Fruit fly (Drosophila melanogaster) whole organism, embryonic: Measurements from ENCODE around the gene MICAL-like.

Experiments
- Awh ChIP-seq: fragments of 200-800 bp; sonication (Bioruptor generic); IDR thresholded peaks from 2 replicates; pipeline ENCODE4, ENCODE4 v1.3.6; 2022; ENCODE audit warnings: missing biosample characterization, missing genetic modification characterization
- CG10366 ChIP-seq: fragments of 200-800 bp; sonication (Bioruptor generic); IDR thresholded peaks from 2 replicates; pipeline ENCODE4 v1.3.6; 2022; ENCODE audit warnings: missing biosample characterization, missing genetic modification characterization
- CG10543 ChIP-seq: fragments of 200-800 bp; sonication (Bioruptor generic); optimal IDR thresholded peaks from 3 replicates; lab custom pipeline; 2017; ENCODE audit warnings: missing biosample characterization, mild to moderate bottlenecking, missing genetic modification characterization, moderate library complexity
- CG11085 ChIP-seq: fragments of 200-800 bp; sonication (Bioruptor generic); IDR thresholded peaks from 2 replicates; pipeline ENCODE4 v1.3.6; 2022; ENCODE audit warnings: missing biosample characterization, missing genetic modification characterization
- CG11695 ChIP-seq: fragments of 200-800 bp; sonication (Bioruptor generic); IDR thresholded peaks from 3 replicates; pipeline ENCODE4 v1.3.6; 2022; ENCODE audit warnings: missing biosample characterization, missing genetic modification characterization
- CG13624 ChIP-seq: fragments of 200-800 bp; sonication (Bioruptor generic); optimal IDR thresholded peaks from 2 replicates; lab custom pipeline; 2016; ENCODE audit warnings: missing biosample characterization, missing genetic modification characterization
- CG1602 ChIP-seq: fragments of 200-800 bp; sonication (Bioruptor generic); optimal IDR thresholded peaks from 3 replicates; lab custom pipeline; 2016; ENCODE audit warnings: missing biosample characterization, missing genetic modification characterization
- CG1647 ChIP-seq: fragments of 200-800 bp; sonication (Bioruptor generic); optimal IDR thresholded peaks from 3 replicates; lab custom pipeline; 2016; ENCODE audit warnings: missing biosample characterization, missing genetic modification characterization
- CG17829 ChIP-seq: fragments of 200-800 bp; optimal IDR thresholded peaks from 2 replicates; lab custom pipeline; 2019; ENCODE audit warnings: missing biosample characterization, mild to moderate bottlenecking, missing genetic modification characterization, moderate library complexity
- CG2199 ChIP-seq: fragments of 200-800 bp; sonication (Bioruptor generic); IDR thresholded peaks from 3 replicates; pipeline ENCODE4 v1.3.6; 2022; ENCODE audit warnings: missing biosample characterization, missing genetic modification characterization
- CG2875 ChIP-seq: fragments of 200-800 bp; sonication (Bioruptor generic); optimal IDR thresholded peaks from 2 replicates; lab custom pipeline; 2017; ENCODE audit warnings: missing biosample characterization, mild to moderate bottlenecking, missing genetic modification characterization, missing genetic modification reagents
- CG3847 ChIP-seq: fragments of 200-800 bp; sonication (Bioruptor generic); IDR thresholded peaks from 2 replicates; pipeline ENCODE4 v1.3.6; 2022; ENCODE audit warnings: missing biosample characterization, missing genetic modification characterization
- CG7556 ChIP-seq: fragments of 200-800 bp; sonication (Bioruptor generic); optimal IDR thresholded peaks from 2 replicates; lab custom pipeline; 2017; ENCODE audit warnings: missing biosample characterization, mild to moderate bottlenecking, missing genetic modification characterization
- CG8359 ChIP-seq: fragments of 200-800 bp; sonication (Bioruptor generic); optimal IDR thresholded peaks from 2 replicates; lab custom pipeline; 2017; ENCODE audit warnings: missing biosample characterization, mild to moderate bottlenecking, missing genetic modification characterization, borderline replicate concordance
- CG8388 ChIP-seq: fragments of 200-800 bp; sonication (Bioruptor generic); optimal IDR thresholded peaks from 2 replicates; lab custom pipeline; 2019; ENCODE audit warnings: missing biosample characterization, mild to moderate bottlenecking, missing genetic modification characterization, moderate library complexity
- CG9215 ChIP-seq: fragments of 200-800 bp; sonication (Bioruptor generic); IDR thresholded peaks from 2 replicates; pipeline ENCODE4 v1.3.6; 2022; ENCODE audit warnings: missing biosample characterization, missing genetic modification characterization
- CG9727 ChIP-seq: fragments of 200-800 bp; sonication (Bioruptor generic); optimal IDR thresholded peaks from 3 replicates; lab custom pipeline; 2017; ENCODE audit warnings: missing biosample characterization, mild to moderate bottlenecking, missing genetic modification characterization
- CHES-1-like ChIP-seq: fragments of 200-800 bp; sonication (Bioruptor generic); optimal IDR thresholded peaks from 2 replicates; lab custom pipeline; 2016; ENCODE audit warnings: missing biosample characterization, missing genetic modification characterization
- D ChIP-seq, 2 experiments: fragments of 200-800 bp in 1 of 2; fragments of >200 bp in 1 of 2; sonication (Bioruptor generic) in 1 of 2; optimal IDR thresholded peaks; 2 replicates in 1 of 2; 3 replicates in 1 of 2; lab custom pipeline; 2017; ENCODE audit warnings: mild to moderate bottlenecking in 1 of 2, missing biosample characterization in 1 of 2, missing genetic modification characterization in 1 of 2, missing genetic modification reagents in 1 of 2
- Deaf1 ChIP-seq: fragments of 200-800 bp; optimal IDR thresholded peaks from 3 replicates; lab custom pipeline; 2019; ENCODE audit warnings: missing biosample characterization, mild to moderate bottlenecking, missing genetic modification characterization, moderate library complexity
- Dek ChIP-seq: fragments of 200-800 bp; sonication (Bioruptor generic); optimal IDR thresholded peaks from 3 replicates; lab custom pipeline; 2019; ENCODE audit warnings: missing biosample characterization, mild to moderate bottlenecking, missing genetic modification characterization, moderate library complexity
- Dip2 ChIP-seq: fragments of 200-800 bp; sonication (Bioruptor generic); IDR thresholded peaks from 2 replicates; pipeline ENCODE4 v1.3.6; 2022; ENCODE audit warnings: missing biosample characterization, missing genetic modification characterization
- Doc2 ChIP-seq: fragments of 200-800 bp; sonication (Bioruptor generic); IDR thresholded peaks from 2 replicates; pipeline ENCODE4 v1.3.6; 2022; ENCODE audit warnings: missing biosample characterization, missing genetic modification characterization
- E2f1 ChIP-seq: fragments of 200-800 bp; sonication (Bioruptor generic); IDR thresholded peaks from 2 replicates; pipeline ENCODE4 v1.3.6; 2022; ENCODE audit warnings: missing biosample characterization, missing genetic modification characterization
- Fer3 ChIP-seq: fragments of 200-800 bp; sonication (Bioruptor generic); optimal IDR thresholded peaks from 2 replicates; lab custom pipeline; 2018; ENCODE audit warnings: missing biosample characterization, mild to moderate bottlenecking, missing genetic modification characterization, moderate library complexity
- H2.0 ChIP-seq: fragments of 200-800 bp; sonication (Bioruptor generic); IDR thresholded peaks from 2 replicates; pipeline ENCODE4 v1.3.6; 2022; ENCODE audit warnings: missing biosample characterization, missing genetic modification characterization
- Hand ChIP-seq: fragments of 200-800 bp; sonication (Bioruptor generic); optimal IDR thresholded peaks from 2 replicates; lab custom pipeline; 2017; ENCODE audit warnings: mild to moderate bottlenecking, missing biosample characterization, missing genetic modification reagents, missing genetic modification characterization
- Kr ChIP-seq: fragments of 200-800 bp; sonication (Bioruptor generic); optimal IDR thresholded peaks from 2 replicates; lab custom pipeline; 2017; ENCODE audit warnings: missing biosample characterization, mild to moderate bottlenecking, missing genetic modification characterization
- Lpt ChIP-seq: fragments of >200 bp; optimal IDR thresholded peaks from 2 replicates; lab custom pipeline; 2018; ENCODE audit warnings: missing biosample characterization, missing genetic modification characterization
- Mes4 ChIP-seq: fragments of 200-800 bp; sonication (Bioruptor generic); optimal IDR thresholded peaks from 2 replicates; lab custom pipeline; 2016; ENCODE audit warnings: missing biosample characterization, missing genetic modification characterization
- PHDP ChIP-seq: fragments of 200-800 bp; sonication (Bioruptor generic); optimal IDR thresholded peaks from 3 replicates; lab custom pipeline; 2018; ENCODE audit warnings: missing biosample characterization, mild to moderate bottlenecking, missing genetic modification characterization, moderate library complexity
- Six4 ChIP-seq: fragments of 200-800 bp; sonication (Bioruptor generic); optimal IDR thresholded peaks from 2 replicates; lab custom pipeline; 2016; ENCODE audit warnings: missing biosample characterization, missing genetic modification characterization
- Stat92E ChIP-seq, 3 experiments: fragments of >200 bp in 2 of 3; fragments of 200-800 bp in 1 of 3; sonication (Bioruptor generic) in 1 of 3; optimal IDR thresholded peaks; 2 replicates each; lab custom pipeline; 2017 to 2019; ENCODE audit warnings: missing biosample characterization in 3 of 3, missing genetic modification characterization in 3 of 3, mild to moderate bottlenecking in 1 of 3, moderate library complexity in 1 of 3
- Tbp ChIP-seq: fragments of >200 bp; optimal IDR thresholded peaks from 2 replicates; lab custom pipeline; 2018; ENCODE audit warnings: missing biosample characterization, missing genetic modification characterization
- Usf ChIP-seq: fragments of 200-800 bp; sonication (Bioruptor generic); optimal IDR thresholded peaks from 2 replicates; lab custom pipeline; 2017; ENCODE audit warnings: missing genotype, missing biosample characterization, missing genetic modification characterization
- aop ChIP-seq: fragments of 200-800 bp; sonication (Bioruptor generic); IDR thresholded peaks from 2 replicates; pipeline ENCODE4 v1.3.6; 2022; ENCODE audit warnings: missing biosample characterization, missing genetic modification characterization
- bowl ChIP-seq: fragments of 200-800 bp; sonication (Bioruptor generic); IDR thresholded peaks from 2 replicates; pipeline ENCODE4 v1.3.6; 2022; ENCODE audit warnings: missing biosample characterization, missing genetic modification characterization
- cwo ChIP-seq: fragments of 200-800 bp; sonication (Bioruptor generic); optimal IDR thresholded peaks from 3 replicates; lab custom pipeline; 2017; ENCODE audit warnings: missing biosample characterization, missing genetic modification characterization, mild to moderate bottlenecking, moderate library complexity, missing genetic modification reagents
- dmrt11E ChIP-seq: fragments of 200-800 bp; sonication (Bioruptor generic); optimal IDR thresholded peaks from 3 replicates; lab custom pipeline; 2018; ENCODE audit warnings: missing biosample characterization, mild to moderate bottlenecking, missing genetic modification characterization, moderate library complexity
- fd64A ChIP-seq: fragments of 200-800 bp; sonication (Bioruptor generic); optimal IDR thresholded peaks from 3 replicates; lab custom pipeline; 2018; ENCODE audit warnings: missing biosample characterization, mild to moderate bottlenecking, missing genetic modification characterization
- gro ChIP-seq: fragments of 200-800 bp; sonication (Bioruptor generic); optimal IDR thresholded peaks from 2 replicates; lab custom pipeline; 2016; ENCODE audit warnings: missing biosample characterization, missing genetic modification characterization
- gsb-n ChIP-seq: fragments of 200-800 bp; sonication (Bioruptor generic); optimal IDR thresholded peaks from 3 replicates; lab custom pipeline; 2018; ENCODE audit warnings: missing biosample characterization, mild to moderate bottlenecking, missing genetic modification characterization
- jumu ChIP-seq: fragments of 200-800 bp; sonication (Bioruptor generic); optimal IDR thresholded peaks from 3 replicates; lab custom pipeline; 2016; ENCODE audit warnings: missing biosample characterization, missing genetic modification characterization
- lab ChIP-seq: fragments of 200-800 bp; sonication (Bioruptor generic); optimal IDR thresholded peaks from 3 replicates; lab custom pipeline; 2017; ENCODE audit warnings: missing biosample characterization, missing genetic modification characterization, mild to moderate bottlenecking, moderate library complexity, missing genetic modification reagents
- schlank ChIP-seq: fragments of 200-800 bp; sonication (Bioruptor generic); optimal IDR thresholded peaks from 2 replicates; lab custom pipeline; 2018; ENCODE audit warnings: missing biosample characterization, mild to moderate bottlenecking, missing genetic modification characterization
- slbo ChIP-seq: fragments of 200-800 bp; sonication (Bioruptor generic); IDR thresholded peaks from 2 replicates; pipeline ENCODE4 v1.3.6; 2022; ENCODE audit warnings: missing biosample characterization, missing genetic modification characterization
- sna ChIP-seq: fragments of 200-800 bp; sonication (Bioruptor generic); IDR thresholded peaks from 2 replicates; pipeline ENCODE4 v1.3.6; 2022; ENCODE audit warnings: missing biosample characterization, missing genetic modification characterization; ENCODE audit not compliant: partially characterized antibody
- trem ChIP-seq: fragments of 200-800 bp; optimal IDR thresholded peaks from 3 replicates; lab custom pipeline; 2019; ENCODE audit warnings: missing biosample characterization, mild to moderate bottlenecking, missing genetic modification characterization, moderate library complexity
- ttk ChIP-seq: fragments of 200-800 bp; sonication (Bioruptor generic); IDR thresholded peaks from 2 replicates; pipeline ENCODE4 v2.1.2; 2022; ENCODE audit warnings: missing biosample characterization, missing genetic modification characterization
- tx ChIP-seq: fragments of 200-800 bp; sonication (Bioruptor generic); optimal IDR thresholded peaks from 2 replicates; lab custom pipeline; 2016; ENCODE audit warnings: missing biosample characterization, missing genetic modification characterization
- usp ChIP-seq: fragments of >200 bp; optimal IDR thresholded peaks from 2 replicates; lab custom pipeline; 2017; ENCODE audit warnings: missing biosample characterization, missing genetic modification characterization
- zen ChIP-seq: fragments of 200-800 bp; sonication (Bioruptor generic); optimal IDR thresholded peaks from 3 replicates; lab custom pipeline; 2018; ENCODE audit warnings: missing biosample characterization, mild to moderate bottlenecking, missing genetic modification characterization, moderate library complexity

The MICAL-like gene

DNA sequence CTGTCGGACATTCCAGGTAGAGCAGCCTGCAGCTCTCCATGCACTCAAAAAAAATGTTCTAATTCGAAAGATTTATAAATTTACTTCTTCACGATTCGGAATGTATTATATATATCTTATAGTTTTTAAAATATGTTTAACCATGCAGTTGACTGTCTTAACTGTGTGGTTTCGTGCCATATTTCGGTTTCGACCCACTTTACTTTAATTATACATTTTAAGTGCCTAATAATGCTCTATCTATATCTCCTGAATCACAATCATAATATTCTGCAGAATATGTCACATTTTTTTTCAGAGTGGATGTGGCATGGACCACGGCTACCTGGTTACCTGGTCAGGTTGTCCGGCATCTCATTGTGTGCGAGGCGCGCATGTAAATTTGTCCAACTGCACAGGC, 34.5 kb upstream of the MICAL-like start (continued):
- TF ChIP-seq tx (GFP tag; lab: Kevin White, UChicago) (no peak), schlank (tag; lab: Kevin White, UChicago) (no peak), fd64A (GFP tag; lab: Kevin White, UChicago) (no peak), CG7556 (GFP tag; lab: Kevin White, UChicago) (peak; percentile 20), CHES-1-like (no peak), zen (peak; percentile 83), CG11695 (GFP tag; lab: Robert Waterston, UW) (no peak), Doc2 (GFP tag; lab: Robert Waterston, UW) (no peak), H2.0 (no peak), CG8359 (no peak), D (optimal IDR thresholded peaks at IDR 0.05; lab: Kevin White, UChicago) (no peak), D (GFP tag; optimal IDR thresholded peaks at IDR 0.05; lab: Kevin White, UChicago) (peak; percentile 4), PHDP (tag; lab: Kevin White, UChicago) (no peak), CG10543 (GFP tag; lab: Kevin White, UChicago) (no peak), CG2199 (GFP tag; lab: Robert Waterston, UW) (no peak), Six4 (GFP tag; lab: Kevin White, UChicago) (no peak), E2f1 (GFP tag; lab: Robert Waterston, UW) (no peak), Fer3 (tag; lab: Kevin White, UChicago) (no peak), usp (no peak), Lpt (GFP tag; lab: Kevin White, UChicago) (no peak), CG2875 (GFP tag; lab: Kevin White, UChicago) (no peak), CG3847 (no peak), CG10366 (no peak), Stat92E (GFP tag; optimal IDR thresholded peaks at IDR 0.05; lab: Kevin White, UChicago) (no peak), CG1647 (GFP tag; lab: Kevin White, UChicago) (no peak), cwo (no peak), CG8388 (GFP tag; lab: Kevin White, UChicago) (no peak), Deaf1 (tag; lab: Kevin White, UChicago) (no peak), Usf (GFP tag; lab: Kevin White, UChicago) (no peak), sna (GFP tag; lab: Robert Waterston, UW) (no peak), Dek (tag; lab: Kevin White, UChicago) (no peak), jumu (GFP tag; lab: Kevin White, UChicago) (no peak), lab (GFP tag; lab: Kevin White, UChicago) (no peak), CG1602 (GFP tag; lab: Kevin White, UChicago) (no peak), CG11085 (GFP tag; lab: Robert Waterston, UW) (no peak), CG9215 (no peak), Mes4 (GFP tag; lab: Kevin White, UChicago) (no peak), CG17829 (tag; lab: Kevin White, UChicago) (peak; percentile 35), Tbp (GFP tag; lab: Kevin White, UChicago) (no peak), gsb-n (tag; lab: Kevin White, UChicago) (no peak), Hand (GFP tag; lab: Kevin White, UChicago) (no peak), Dip2 (GFP tag; lab: Robert Waterston, UW) (no peak), dmrt11E (tag; lab: Kevin White, UChicago) (peak; percentile 67), Awh (GFP tag; lab: Robert Waterston, UW) (0 out of 2 replicates have a peak, but pooled peaks have one; percentile 9), Kr (no peak), ttk (GFP tag; lab: Robert Waterston, UW) (no peak), CG9727 (GFP tag; lab: Kevin White, UChicago) (peak; percentile 70), gro (GFP tag; lab: Kevin White, UChicago) (no peak), trem (tag; lab: Kevin White, UChicago) (peak; percentile 3), slbo (GFP tag; lab: Robert Waterston, UW) (no peak), aop (GFP tag; lab: Robert Waterston, UW) (no peak), bowl (GFP tag; lab: Robert Waterston, UW) (no peak), CG13624 (GFP tag; lab: Kevin White, UChicago) (no peak)
